Fruit fly (Drosophila melanogaster) whole organism, prepupa: Measurements from ENCODE around the gene Dph5.
A peak's percentile ranks its signal among the peaks of the same experiment; 100 is the strongest.

Experiments used
- Blimp-1 ChIP-seq: fragments of 200-800 bp; sonication (Bioruptor generic); optimal IDR thresholded peaks from 3 replicates; lab custom pipeline; 2017; ENCODE audit warnings: missing biosample characterization, missing genetic modification characterization, mild to moderate bottlenecking, moderate library complexity, missing genetic modification reagents
- CG10631 ChIP-seq: fragments of 200-800 bp; sonication (Bioruptor generic); optimal IDR thresholded peaks from 2 replicates; lab custom pipeline; 2016; ENCODE audit warnings: missing biosample characterization, missing genetic modification characterization
- CG10669 ChIP-seq: fragments of 200-800 bp; sonication (Bioruptor generic); optimal IDR thresholded peaks from 3 replicates; lab custom pipeline; 2018; ENCODE audit warnings: missing biosample characterization, mild to moderate bottlenecking, missing genetic modification characterization, moderate library complexity
- CG11294 ChIP-seq: fragments of 200-800 bp; sonication (Bioruptor generic); IDR thresholded peaks from 2 replicates; pipeline ENCODE4 v1.3.6; 2022; ENCODE audit warnings: missing biosample characterization, missing genetic modification characterization
- CG11762 ChIP-seq: fragments of 200-800 bp; sonication (Bioruptor generic); optimal IDR thresholded peaks from 3 replicates; lab custom pipeline; 2016; ENCODE audit warnings: missing biosample characterization, missing genetic modification characterization; ENCODE audit not compliant: insufficient read depth
- CG16779 ChIP-seq: fragments of 200-800 bp; sonication (Bioruptor generic); optimal IDR thresholded peaks from 3 replicates; lab custom pipeline; 2017; ENCODE audit warnings: missing biosample characterization, mild to moderate bottlenecking, missing genetic modification characterization
- CG3032 ChIP-seq: fragments of 200-800 bp; optimal IDR thresholded peaks from 2 replicates; lab custom pipeline; 2019; ENCODE audit warnings: missing biosample characterization, mild to moderate bottlenecking, missing genetic modification characterization, moderate library complexity
- CG31627 ChIP-seq: fragments of 200-800 bp; sonication (Bioruptor generic); optimal IDR thresholded peaks from 3 replicates; lab custom pipeline; 2016; ENCODE audit warnings: missing biosample characterization, missing genetic modification characterization
- CG32006 ChIP-seq: fragments of 200-800 bp; sonication (Bioruptor generic); optimal IDR thresholded peaks from 3 replicates; lab custom pipeline; 2017; ENCODE audit warnings: missing biosample characterization, mild to moderate bottlenecking, missing genetic modification characterization
- CG34406 ChIP-seq: fragments of 200-800 bp; sonication (Bioruptor generic); optimal IDR thresholded peaks from 3 replicates; lab custom pipeline; 2016; ENCODE audit warnings: missing biosample characterization, missing genetic modification characterization
- CG4318 ChIP-seq: fragments of 200-800 bp; sonication (Bioruptor generic); optimal IDR thresholded peaks from 3 replicates; lab custom pipeline; 2017; ENCODE audit warnings: missing biosample characterization, mild to moderate bottlenecking, missing genetic modification characterization
- CG6163 ChIP-seq: fragments of 200-800 bp; sonication (Bioruptor generic); IDR thresholded peaks from 3 replicates; pipeline ENCODE4 v1.3.6; 2022; ENCODE audit warnings: missing biosample characterization, missing genetic modification characterization
- CG6276 ChIP-seq: fragments of 200-800 bp; sonication (Bioruptor generic); optimal IDR thresholded peaks from 2 replicates; lab custom pipeline; 2017; ENCODE audit warnings: missing biosample characterization, mild to moderate bottlenecking, missing genetic modification characterization
- CG6792 ChIP-seq: fragments of 200-800 bp; sonication (Bioruptor generic); optimal IDR thresholded peaks from 3 replicates; lab custom pipeline; 2016; ENCODE audit warnings: missing biosample characterization, missing genetic modification characterization
- CG6808 ChIP-seq: fragments of 200-800 bp; sonication (Bioruptor generic); optimal IDR thresholded peaks from 3 replicates; lab custom pipeline; 2017; ENCODE audit warnings: missing biosample characterization, missing genetic modification characterization, mild to moderate bottlenecking, moderate library complexity, missing genetic modification reagents
- CG6854 ChIP-seq: fragments of 200-800 bp; sonication (Bioruptor generic); optimal IDR thresholded peaks from 2 replicates; lab custom pipeline; 2017; ENCODE audit warnings: missing biosample characterization, mild to moderate bottlenecking, missing genetic modification characterization
- CG7368 ChIP-seq: fragments of 200-800 bp; sonication (Bioruptor generic); optimal IDR thresholded peaks from 3 replicates; lab custom pipeline; 2016; ENCODE audit warnings: missing biosample characterization, missing genetic modification characterization
- CG8119 ChIP-seq: fragments of 200-800 bp; sonication (Bioruptor generic); IDR thresholded peaks from 3 replicates; pipeline ENCODE4 v1.3.6; 2022; ENCODE audit warnings: missing biosample characterization, missing genetic modification characterization
- CG8319 ChIP-seq: fragments of 200-800 bp; sonication (Bioruptor generic); optimal IDR thresholded peaks from 3 replicates; lab custom pipeline; 2016; ENCODE audit warnings: missing biosample characterization, missing genetic modification characterization
- CG8632 ChIP-seq: fragments of 200-800 bp; sonication (Bioruptor generic); optimal IDR thresholded peaks from 3 replicates; lab custom pipeline; 2016; ENCODE audit warnings: missing biosample characterization, missing genetic modification characterization
- CG9139 ChIP-seq: fragments of 200-800 bp; sonication (Bioruptor generic); optimal IDR thresholded peaks from 3 replicates; lab custom pipeline; 2017; ENCODE audit warnings: missing biosample characterization, mild to moderate bottlenecking, missing genetic modification characterization
- Eip75B ChIP-seq: fragments of 200-800 bp; sonication (Bioruptor generic); optimal IDR thresholded peaks from 3 replicates; lab custom pipeline; 2016; ENCODE audit warnings: missing biosample characterization, missing genetic modification characterization
- Eip78C ChIP-seq: fragments of 200-800 bp; sonication (Bioruptor generic); peaks from one replicate; lab custom pipeline; 2016; ENCODE audit warnings: missing biosample characterization, missing genetic modification characterization
- Eip93F ChIP-seq: fragments of 200-800 bp; sonication (Bioruptor generic); optimal IDR thresholded peaks from 2 replicates; lab custom pipeline; 2016; ENCODE audit warnings: missing biosample characterization, mild to moderate bottlenecking, missing genetic modification characterization
- Ets21C ChIP-seq: fragments of 200-800 bp; sonication (Bioruptor generic); optimal IDR thresholded peaks from 3 replicates; lab custom pipeline; 2016; ENCODE audit warnings: missing biosample characterization, missing genetic modification characterization
- Ets96B ChIP-seq: fragments of 200-800 bp; optimal IDR thresholded peaks from 2 replicates; lab custom pipeline; 2019; ENCODE audit warnings: missing biosample characterization, mild to moderate bottlenecking, missing genetic modification characterization, moderate library complexity
- Gug ChIP-seq: fragments of 200-800 bp; sonication (Bioruptor generic); IDR thresholded peaks from 2 replicates; pipeline ENCODE4 v1.3.6; 2022; ENCODE audit warnings: missing biosample characterization, missing genetic modification characterization
- Hr38 ChIP-seq: sonication (Bioruptor generic); optimal IDR thresholded peaks from 2 replicates; lab custom pipeline; 2016; ENCODE audit warnings: missing biosample characterization, missing genetic modification characterization
- Hr39 ChIP-seq: fragments of 200-800 bp; sonication (Bioruptor generic); optimal IDR thresholded peaks from 2 replicates; lab custom pipeline; 2016; ENCODE audit warnings: missing biosample characterization, missing genetic modification characterization
- Hr4 ChIP-seq: fragments of 200-800 bp; sonication (Bioruptor generic); optimal IDR thresholded peaks from 3 replicates; lab custom pipeline; 2016; ENCODE audit warnings: missing biosample characterization, missing genetic modification characterization
- Lpt ChIP-seq: fragments of 200-800 bp; sonication (Bioruptor generic); optimal IDR thresholded peaks from 3 replicates; lab custom pipeline; 2016; ENCODE audit warnings: missing biosample characterization, missing genetic modification characterization
- Met ChIP-seq: fragments of 200-800 bp; sonication (Bioruptor generic); optimal IDR thresholded peaks from 3 replicates; lab custom pipeline; 2016; ENCODE audit warnings: missing biosample characterization, missing genetic modification characterization
- OdsH ChIP-seq: fragments of 200-800 bp; sonication (Bioruptor generic); optimal IDR thresholded peaks from 3 replicates; lab custom pipeline; 2016; ENCODE audit warnings: missing biosample characterization, missing genetic modification characterization
- Sox102F ChIP-seq: fragments of 200-800 bp; sonication (Bioruptor generic); optimal IDR thresholded peaks from 2 replicates; lab custom pipeline; 2016; ENCODE audit warnings: missing biosample characterization, mild to moderate bottlenecking, missing genetic modification characterization
- Sox14 ChIP-seq: fragments of 200-800 bp; sonication (Bioruptor generic); optimal IDR thresholded peaks from 3 replicates; lab custom pipeline; 2016; ENCODE audit warnings: missing biosample characterization, missing genetic modification characterization
- Sox15 ChIP-seq: fragments of 200-800 bp; sonication (Bioruptor generic); optimal IDR thresholded peaks from 3 replicates; lab custom pipeline; 2016; ENCODE audit warnings: missing biosample characterization, missing genetic modification characterization
- achi ChIP-seq: fragments of 200-800 bp; sonication (Bioruptor generic); optimal IDR thresholded peaks from 3 replicates; lab custom pipeline; 2016; ENCODE audit warnings: missing biosample characterization, missing genetic modification characterization
- acj6 ChIP-seq: fragments of 200-800 bp; sonication (Bioruptor generic); optimal IDR thresholded peaks from 3 replicates; lab custom pipeline; 2016; ENCODE audit warnings: missing biosample characterization, missing genetic modification characterization
- cyc ChIP-seq: fragments of 200-800 bp; sonication (Bioruptor generic); optimal IDR thresholded peaks from 3 replicates; lab custom pipeline; 2016; ENCODE audit warnings: missing biosample characterization, missing genetic modification characterization
- dsx ChIP-seq: fragments of 200-800 bp; optimal IDR thresholded peaks from 3 replicates; lab custom pipeline; 2019; ENCODE audit warnings: missing biosample characterization, mild to moderate bottlenecking, missing genetic modification characterization, moderate library complexity; ENCODE audit not compliant: poor library complexity, severe bottlenecking
- eg ChIP-seq: fragments of 200-800 bp; sonication (Bioruptor generic); IDR thresholded peaks from 3 replicates; pipeline ENCODE4 v1.3.6; 2022; ENCODE audit warnings: missing biosample characterization, missing genetic modification characterization
- esn ChIP-seq: fragments of 200-800 bp; sonication (Bioruptor generic); optimal IDR thresholded peaks from 2 replicates; lab custom pipeline; 2016; ENCODE audit warnings: missing biosample characterization, mild to moderate bottlenecking, missing genetic modification characterization, moderate library complexity
- fd85E ChIP-seq: fragments of 200-800 bp; sonication (Bioruptor generic); optimal IDR thresholded peaks from 3 replicates; lab custom pipeline; 2016; ENCODE audit warnings: missing biosample characterization, missing genetic modification characterization
- fkh ChIP-seq: fragments of 200-800 bp; sonication (Bioruptor generic); optimal IDR thresholded peaks from 3 replicates; lab custom pipeline; 2017; ENCODE audit warnings: missing biosample characterization, mild to moderate bottlenecking, missing genetic modification characterization, moderate library complexity
- lz ChIP-seq: fragments of 200-800 bp; sonication (Bioruptor generic); optimal IDR thresholded peaks from 3 replicates; lab custom pipeline; 2016; ENCODE audit warnings: missing biosample characterization, missing genetic modification characterization
- pdm3 ChIP-seq: fragments of 200-800 bp; sonication (Bioruptor generic); optimal IDR thresholded peaks from 3 replicates; lab custom pipeline; 2016; ENCODE audit warnings: missing biosample characterization, missing genetic modification characterization
- salr ChIP-seq, 2 experiments: fragments of 200-800 bp; sonication (Bioruptor generic); optimal IDR thresholded peaks; 3 replicates each; lab custom pipeline; 2016 to 2018; ENCODE audit warnings: missing biosample characterization in 2 of 2, missing genetic modification characterization in 2 of 2, mild to moderate bottlenecking in 1 of 2
- spab ChIP-seq: fragments of 200-800 bp; sonication (Bioruptor generic); optimal IDR thresholded peaks from 2 replicates; lab custom pipeline; 2017; ENCODE audit warnings: missing biosample characterization, mild to moderate bottlenecking, missing genetic modification characterization, missing genetic modification reagents
- ss ChIP-seq, 2 experiments: fragments of 200-800 bp; sonication (Bioruptor generic); optimal IDR thresholded peaks; 2 replicates in 1 of 2; 3 replicates in 1 of 2; lab custom pipeline; 2017 to 2018; ENCODE audit warnings: mild to moderate bottlenecking in 2 of 2, missing biosample characterization in 2 of 2, missing genetic modification characterization in 2 of 2, moderate library complexity in 1 of 2
- svp ChIP-seq: fragments of 200-800 bp; sonication (Bioruptor generic); peaks from one replicate; lab custom pipeline; 2016; ENCODE audit warnings: missing biosample characterization, missing genetic modification characterization
- topi ChIP-seq: fragments of 200-800 bp; sonication (Bioruptor generic); optimal IDR thresholded peaks from 3 replicates; lab custom pipeline; 2016; ENCODE audit warnings: missing biosample characterization, missing genetic modification characterization
- vri ChIP-seq: fragments of 200-800 bp; sonication (Bioruptor generic); optimal IDR thresholded peaks from 3 replicates; lab custom pipeline; 2016; ENCODE audit warnings: missing biosample characterization, mild to moderate bottlenecking, missing genetic modification characterization

Dph5 gene

DNA sequence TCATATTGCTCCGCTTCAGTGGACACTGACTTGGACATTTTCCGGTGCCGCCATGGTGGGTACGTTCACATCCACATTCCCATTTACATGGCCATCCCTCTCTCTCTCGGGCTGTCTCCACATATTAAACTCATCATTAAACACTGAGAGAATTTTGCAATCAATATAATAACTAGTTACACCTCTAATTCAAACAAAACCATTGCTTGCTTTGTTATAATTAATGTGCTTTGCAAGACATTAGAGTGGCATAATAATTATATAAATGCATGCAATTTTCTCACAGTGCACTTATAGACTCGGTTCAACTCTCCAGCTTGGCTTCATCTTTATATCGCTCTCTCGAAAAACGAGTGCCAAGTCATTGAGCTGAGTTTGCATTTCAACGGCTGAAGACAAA, 41.7 kb upstream of the Dph5 start:
- TF ChIP-seq spab: peak; percentile 88
- TF ChIP-seq salr (GFP tag; optimal IDR thresholded peaks at IDR 0.05; lab: Kevin White, UChicago): peak in 1 of 2 experiments; percentile 68
- TF ChIP-seq Gug (GFP tag; lab: Robert Waterston, UW): peak; percentile 90
- no peak for TF ChIP-seq Eip93F (GFP tag; lab: Kevin White, UChicago)
- peak; percentile 89 for TF ChIP-seq CG10631 (GFP tag; lab: Kevin White, UChicago)
- peak; percentile 93 for TF ChIP-seq CG32006
- no peak for TF ChIP-seq pdm3 (GFP tag; lab: Kevin White, UChicago)
- peak; percentile 44 for TF ChIP-seq Hr38 (GFP tag; lab: Kevin White, UChicago)
- peak; percentile 87 for TF ChIP-seq CG6792 (GFP tag; lab: Kevin White, UChicago)
- TF ChIP-seq Eip78C (GFP tag; lab: Kevin White, UChicago): peak; percentile 98
- peak; percentile 88 for TF ChIP-seq acj6 (GFP tag; lab: Kevin White, UChicago)
- peak; percentile 87 for TF ChIP-seq CG16779 (tag; lab: Kevin White, UChicago)
- peak; percentile 91 for TF ChIP-seq CG10669 (GFP tag; lab: Kevin White, UChicago)
- TF ChIP-seq Met (GFP tag; lab: Kevin White, UChicago): no peak
- no peak for TF ChIP-seq CG4318
- TF ChIP-seq esn (GFP tag; lab: Kevin White, UChicago): peak; percentile 84
- peak; percentile 87 for TF ChIP-seq CG7368 (GFP tag; lab: Kevin White, UChicago)
- peak; percentile 89 for TF ChIP-seq OdsH (GFP tag; lab: Kevin White, UChicago)
- TF ChIP-seq fkh: no peak
- peak; percentile 95 for TF ChIP-seq eg (GFP tag; lab: Robert Waterston, UW)
- peak; percentile 72 for TF ChIP-seq CG9139
- TF ChIP-seq topi (GFP tag; lab: Kevin White, UChicago): peak; percentile 81
- peak; percentile 90 for TF ChIP-seq Ets96B
- TF ChIP-seq CG31627 (GFP tag; lab: Kevin White, UChicago): peak; percentile 77
- peak; percentile 95 for TF ChIP-seq CG8119 (GFP tag; lab: Robert Waterston, UW)
- peak; percentile 93 for TF ChIP-seq svp
- TF ChIP-seq CG8632 (GFP tag; lab: Kevin White, UChicago): peak; percentile 75
- peak; percentile 78 for TF ChIP-seq Sox15 (GFP tag; lab: Kevin White, UChicago)
- peak; percentile 85 for TF ChIP-seq CG11762 (GFP tag; lab: Kevin White, UChicago)
- TF ChIP-seq CG8319 (GFP tag; lab: Kevin White, UChicago): peak; percentile 91
- no peak for TF ChIP-seq Blimp-1 (GFP tag; lab: Kevin White, UChicago)
- TF ChIP-seq Sox102F (GFP tag; lab: Kevin White, UChicago): no peak
- TF ChIP-seq CG6276 (GFP tag; lab: Kevin White, UChicago): no peak
- peak; percentile 79 for TF ChIP-seq lz (GFP tag; lab: Kevin White, UChicago)
- TF ChIP-seq achi (GFP tag; lab: Kevin White, UChicago): peak; percentile 87
- peak; percentile 60 for TF ChIP-seq fd85E (GFP tag; lab: Kevin White, UChicago)
- TF ChIP-seq cyc: peak; percentile 81
- no peak for TF ChIP-seq CG6854 (GFP tag; lab: Kevin White, UChicago)
- TF ChIP-seq CG6808 (GFP tag; lab: Kevin White, UChicago): peak; percentile 86
- no peak for TF ChIP-seq vri (GFP tag; lab: Kevin White, UChicago)
- TF ChIP-seq CG6163: peak; percentile 97
- peak; percentile 84 for TF ChIP-seq Sox14 (GFP tag; lab: Kevin White, UChicago)
- TF ChIP-seq CG34406: peak; percentile 79
- peak; percentile 90 for TF ChIP-seq dsx (GFP tag; lab: Kevin White, UChicago)
- peak; percentile 81 to 89 for TF ChIP-seq ss (GFP tag; optimal IDR thresholded peaks at IDR 0.05; lab: Kevin White, UChicago)
- peak; percentile 85 for TF ChIP-seq CG11294 (GFP tag; lab: Robert Waterston, UW)
- TF ChIP-seq Ets21C (GFP tag; lab: Kevin White, UChicago): no peak
- peak; percentile 91 for TF ChIP-seq Eip75B (GFP tag; lab: Kevin White, UChicago)
- TF ChIP-seq Hr4 (GFP tag; lab: Kevin White, UChicago): peak; percentile 95
- peak; percentile 90 for TF ChIP-seq Lpt
- peak; percentile 86 for TF ChIP-seq CG3032
- peak; percentile 11 for TF ChIP-seq Hr39 (GFP tag; lab: Kevin White, UChicago)
